Worm (Caenorhabditis elegans) whole organism, L4 larva: ENCODE measurements around the gene puf-11.

Source experiments
- T20F7.1 ChIP-seq: fragments of 200-800 bp; sonication (Bioruptor generic); optimal IDR thresholded peaks from 2 replicates; lab custom pipeline; 2018; ENCODE audit warnings: mild to moderate bottlenecking, missing genetic modification characterization, missing compliant biosample characterization
- T26A8.4 ChIP-seq: fragments of 200-800 bp; sonication (Bioruptor generic); IDR thresholded peaks from 2 replicates; pipeline ENCODE4 v1.3.6; 2022; ENCODE audit warnings: missing genetic modification characterization, missing compliant biosample characterization
- Y48G9A.11 ChIP-seq: fragments of 200-800 bp; sonication (Bioruptor generic); IDR thresholded peaks from 2 replicates; pipeline ENCODE4 v1.3.6; 2022; ENCODE audit warnings: missing genetic modification reagents, missing genetic modification characterization, missing compliant biosample characterization
- aha-1 ChIP-seq: fragments of 150-350 bp; peaks from one replicate; lab custom pipeline; 2014; ENCODE audit warnings: missing biosample characterization, missing genetic modification characterization
- aly-2 ChIP-seq: sonication (generic microtip); optimal IDR thresholded peaks from 2 replicates; lab custom pipeline; 2018; ENCODE audit warnings: missing biosample characterization, missing genetic modification characterization
- attf-4 ChIP-seq: sonication (generic microtip); optimal IDR thresholded peaks from 3 replicates; lab custom pipeline; 2017; ENCODE audit warnings: missing biosample characterization, missing genetic modification characterization
- ceh-44 ChIP-seq: fragments of 200-800 bp; sonication (Bioruptor generic); IDR thresholded peaks from 2 replicates; pipeline ENCODE4 v1.3.6; 2022; ENCODE audit warnings: missing genetic modification reagents, missing genetic modification characterization, missing compliant biosample characterization
- ceh-62 ChIP-seq: sonication (generic microtip); optimal IDR thresholded peaks from 2 replicates; lab custom pipeline; 2017; ENCODE audit warnings: missing biosample characterization, missing genetic modification characterization
- ceh-82 ChIP-seq: sonication (generic microtip); optimal IDR thresholded peaks from 2 replicates; lab custom pipeline; 2017; ENCODE audit warnings: missing biosample characterization, missing genetic modification characterization
- daf-12 ChIP-seq: fragments of 150-350 bp; optimal IDR thresholded peaks from 2 replicates; lab custom pipeline; 2014; ENCODE audit warnings: missing biosample characterization, missing genetic modification reagents, missing genetic modification characterization
- daf-16 ChIP-seq, 3 experiments: sonication (generic microtip); optimal IDR thresholded peaks; 2 replicates each; lab custom pipeline; 2016 to 2017; ENCODE audit warnings: missing genetic modification characterization in 3 of 3, missing genetic modification reagents in 3 of 3, mild to moderate bottlenecking in 2 of 3, missing compliant biosample characterization in 2 of 3, missing biosample characterization in 1 of 3, moderate library complexity in 1 of 3
- dmd-9 ChIP-seq: fragments of 200-800 bp; sonication (Bioruptor generic); IDR thresholded peaks from 2 replicates; pipeline ENCODE4 v1.3.6; 2022; ENCODE audit warnings: missing genetic modification reagents, missing genetic modification characterization, missing compliant biosample characterization
- dpl-1 ChIP-seq: fragments of 150-350 bp; optimal IDR thresholded peaks from 2 replicates; lab custom pipeline; 2014; ENCODE audit warnings: missing biosample characterization, missing genetic modification reagents, missing genetic modification characterization
- dve-1 ChIP-seq: sonication (generic microtip); optimal IDR thresholded peaks from 2 replicates; lab custom pipeline; 2017; ENCODE audit warnings: antibody characterized with exemption, mild to moderate bottlenecking, missing genetic modification characterization, missing compliant biosample characterization; ENCODE audit not compliant: insufficient read depth
- egl-27 ChIP-seq: sonication (generic microtip); optimal IDR thresholded peaks from 3 replicates; lab custom pipeline; 2017; ENCODE audit warnings: missing biosample characterization, missing genetic modification reagents, missing genetic modification characterization
- egl-43 ChIP-seq: fragments of 200-800 bp; sonication (Bioruptor generic); IDR thresholded peaks from 2 replicates; pipeline ENCODE4 v1.3.6; 2022; ENCODE audit warnings: missing genetic modification reagents, missing genetic modification characterization, missing compliant biosample characterization
- gei-8 ChIP-seq: fragments of 200-800 bp; sonication (Bioruptor generic); optimal IDR thresholded peaks from 2 replicates; lab custom pipeline; 2018; ENCODE audit warnings: mild to moderate bottlenecking, missing genetic modification characterization, missing compliant biosample characterization
- hlh-11 ChIP-seq: fragments of 200-800 bp; sonication (Bioruptor generic); optimal IDR thresholded peaks from 2 replicates; lab custom pipeline; 2018; ENCODE audit warnings: mild to moderate bottlenecking, missing genetic modification characterization, missing compliant biosample characterization
- hlh-30 ChIP-seq: sonication (generic microtip); optimal IDR thresholded peaks from 2 replicates; lab custom pipeline; 2017; ENCODE audit warnings: antibody characterized with exemption, mild to moderate bottlenecking, missing genetic modification characterization, missing compliant biosample characterization; ENCODE audit not compliant: insufficient read depth
- hmg-1.1 ChIP-seq: fragments of 200-800 bp; sonication (Bioruptor generic); IDR thresholded peaks from 2 replicates; pipeline ENCODE4 v1.3.6; 2022; ENCODE audit warnings: missing genetic modification reagents, missing genetic modification characterization, missing compliant biosample characterization
- jun-1 ChIP-seq: fragments of 150-350 bp; optimal IDR thresholded peaks from 2 replicates; lab custom pipeline; 2014; ENCODE audit warnings: missing biosample characterization, missing genetic modification reagents, missing genetic modification characterization
- lin-13 ChIP-seq: fragments of 150-350 bp; optimal IDR thresholded peaks from 2 replicates; lab custom pipeline; 2014; ENCODE audit warnings: missing biosample characterization, missing genetic modification reagents, missing genetic modification characterization
- lin-38 ChIP-seq: fragments of 200-800 bp; sonication (Bioruptor generic); IDR thresholded peaks from 2 replicates; pipeline ENCODE4 v1.3.6; 2022; ENCODE audit warnings: missing genetic modification reagents, missing genetic modification characterization, missing compliant biosample characterization
- madf-5 ChIP-seq, 2 experiments: fragments of 200-800 bp; sonication (Bioruptor generic); IDR thresholded peaks; 2 replicates each; pipeline ENCODE4 v1.3.6; 2022; ENCODE audit warnings: missing compliant biosample characterization in 2 of 2, missing genetic modification characterization in 2 of 2
- mdt-29 ChIP-seq: fragments of 200-800 bp; sonication (Bioruptor generic); IDR thresholded peaks from 2 replicates; pipeline ENCODE4 v1.3.6; 2022; ENCODE audit warnings: missing genetic modification reagents, missing genetic modification characterization, missing compliant biosample characterization
- mep-1 ChIP-seq: fragments of 150-350 bp; sonication (generic microtip); optimal IDR thresholded peaks from 3 replicates; lab custom pipeline; 2014; ENCODE audit warnings: missing biosample characterization, missing genetic modification characterization
- mes-2 ChIP-seq: sonication (generic microtip); optimal IDR thresholded peaks from 2 replicates; lab custom pipeline; 2016; ENCODE audit warnings: missing genotype, mild to moderate bottlenecking, missing genetic modification characterization, missing compliant biosample characterization; ENCODE audit not compliant: poor library complexity, severe bottlenecking
- nhr-102 ChIP-seq: sonication (generic microtip); optimal IDR thresholded peaks from 2 replicates; lab custom pipeline; 2016; ENCODE audit warnings: mild to moderate bottlenecking, missing genetic modification characterization, moderate library complexity, missing compliant biosample characterization
- nhr-11 ChIP-seq: fragments of 150-350 bp; optimal IDR thresholded peaks from 2 replicates; lab custom pipeline; 2014; ENCODE audit warnings: missing biosample characterization, missing genetic modification characterization
- nhr-28 ChIP-seq: fragments of 150-350 bp; optimal IDR thresholded peaks from 2 replicates; lab custom pipeline; 2014; ENCODE audit warnings: missing biosample characterization, missing genetic modification characterization
- nhr-41 ChIP-seq: fragments of 200-800 bp; sonication (Bioruptor generic); IDR thresholded peaks from 2 replicates; pipeline ENCODE4 v1.3.6; 2022; ENCODE audit warnings: missing genetic modification reagents, missing genetic modification characterization, missing compliant biosample characterization
- nhr-6 ChIP-seq: fragments of 150-350 bp; optimal IDR thresholded peaks from 2 replicates; lab custom pipeline; 2014; ENCODE audit warnings: missing biosample characterization, missing genetic modification characterization
- saeg-2 ChIP-seq: fragments of 200-800 bp; sonication (Bioruptor generic); IDR thresholded peaks from 2 replicates; pipeline ENCODE4 v1.3.6; 2022; ENCODE audit warnings: missing genetic modification reagents, missing genetic modification characterization, missing compliant biosample characterization
- snpc-1.2 ChIP-seq: fragments of 200-800 bp; sonication (Bioruptor generic); IDR thresholded peaks from 2 replicates; pipeline ENCODE4 v1.3.6; 2022; ENCODE audit warnings: missing genetic modification reagents, missing genetic modification characterization, missing compliant biosample characterization
- unc-62 ChIP-seq, 3 experiments: fragments of 150-350 bp in 1 of 3; sonication (generic microtip); optimal IDR thresholded peaks in 2 of 3; peaks in 1 of 3; 1 replicate in 1 of 3; 2 replicates in 2 of 3; lab custom pipeline; 2014 to 2017; ENCODE audit warnings: missing biosample characterization in 3 of 3, missing genetic modification characterization in 3 of 3, missing genetic modification reagents in 3 of 3, missing genotype in 1 of 3
- zag-1 ChIP-seq: fragments of 150-350 bp; optimal IDR thresholded peaks from 2 replicates; lab custom pipeline; 2014; ENCODE audit warnings: missing biosample characterization, missing genetic modification characterization
- zfp-2 ChIP-seq: sonication (generic microtip); optimal IDR thresholded peaks from 2 replicates; lab custom pipeline; 2016; ENCODE audit warnings: mild to moderate bottlenecking, missing genetic modification characterization, missing compliant biosample characterization
- zip-2 ChIP-seq: fragments of 150-350 bp; optimal IDR thresholded peaks from 2 replicates; lab custom pipeline; 2014; ENCODE audit warnings: missing biosample characterization, missing genetic modification characterization

The puf-11 gene

ce11 chrIV:6442016-6442618 is 20.7 kb downstream of the puf-11 start (continued):
- no peak for TF ChIP-seq dmd-9
- TF ChIP-seq hmg-1.1 (GFP tag; lab: Robert Waterston, UW) = 0 out of 2 replicates have a peak, but pooled peaks have one; percentile 12
- TF ChIP-seq dpl-1 (GFP tag; lab: Kevin White, UChicago) = peak; percentile 14
- TF ChIP-seq lin-13 = no peak
- no peak for TF ChIP-seq ceh-62 (tag; lab: Kevin White, UChicago)
- TF ChIP-seq hlh-30 (tag; lab: Kevin White, UChicago) = peak; percentile 3
- peak; percentile 27; the same call in 1 of the 2 replicates for TF ChIP-seq lin-38 (GFP tag; lab: Robert Waterston, UW)
- TF ChIP-seq nhr-102 (tag; lab: Kevin White, UChicago) = peak; percentile 27
- peak; percentile 83 for TF ChIP-seq hlh-11 (tag; lab: Kevin White, UChicago)
- TF ChIP-seq gei-8 (GFP tag; lab: Kevin White, UChicago) = no peak
- TF ChIP-seq nhr-6 (tag; lab: Kevin White, UChicago) = no peak
- peak; percentile 48 for TF ChIP-seq nhr-28 (tag; lab: Kevin White, UChicago)
- TF ChIP-seq dve-1 (tag; lab: Kevin White, UChicago) = peak; percentile 69
- no peak for TF ChIP-seq attf-4
- TF ChIP-seq T20F7.1 = no peak
- no peak for TF ChIP-seq ceh-44 (GFP tag; lab: Robert Waterston, UW)
- no peak for TF ChIP-seq egl-43
- TF ChIP-seq egl-27 = no peak
- no peak for TF ChIP-seq Y48G9A.11
- TF ChIP-seq jun-1 = no peak
- TF ChIP-seq T26A8.4 = no peak
- TF ChIP-seq daf-16 (GFP tag; optimal IDR thresholded peaks at IDR 0.05; lab: Kevin White, UChicago) = no peak
- peak; percentile 53 for TF ChIP-seq daf-16 (tag; optimal IDR thresholded peaks at IDR 0.05; lab: Kevin White, UChicago)
- TF ChIP-seq zip-2 (tag; lab: Kevin White, UChicago) = no peak
- TF ChIP-seq ceh-82 (tag; lab: Kevin White, UChicago) = no peak
- TF ChIP-seq unc-62 (GFP tag; optimal IDR thresholded peaks at IDR 0.05 in 1 of 2; lab: Kevin White, UChicago) = peak in 1 of 2 experiments; percentile 40
- TF ChIP-seq unc-62 (tag; optimal IDR thresholded peaks at IDR 0.05; lab: Kevin White, UChicago) = no peak

ce11 chrIV:6443018-6443417 is 21.6 kb downstream of the puf-11 start:
- TF ChIP-seq attf-4 (no peak), daf-16 (GFP tag; optimal IDR thresholded peaks at IDR 0.05; lab: Kevin White, UChicago) (no peak), daf-16 (tag; optimal IDR thresholded peaks at IDR 0.05; lab: Kevin White, UChicago) (peak; percentile 79), aha-1 (tag; lab: Kevin White, UChicago) (peak; percentile 6), dve-1 (tag; lab: Kevin White, UChicago) (peak; percentile 23), ceh-44 (GFP tag; lab: Robert Waterston, UW) (no peak), mes-2 (tag; lab: Kevin White, UChicago) (no peak)

- no peak for TF ChIP-seq aly-2 (tag; lab: Kevin White, UChicago)
- no peak for TF ChIP-seq daf-12 (tag; lab: Kevin White, UChicago)
- TF ChIP-seq lin-38 (GFP tag; lab: Robert Waterston, UW) = no peak
- TF ChIP-seq madf-5 (GFP tag; IDR thresholded peaks at IDR 0.05; lab: Robert Waterston, UW) = no peak
- TF ChIP-seq nhr-11 = no peak
- no peak for TF ChIP-seq nhr-41 (GFP tag; lab: Robert Waterston, UW)
- no peak for TF ChIP-seq lin-13
- TF ChIP-seq saeg-2 = no peak
- TF ChIP-seq, all 104 proteins: peak for 0
These were observed 36.1 kb downstream of the puf-11 start, which contains the start of gene lgc-10 for ce11 chrIV:6457472-6457871. Gene lgc-10, minus strand, starts transcription at chrIV:6457572.

- TF ChIP-seq mdt-29 (GFP tag; lab: Robert Waterston, UW) (no peak), mep-1 (tag; lab: Kevin White, UChicago) (no peak), ceh-82 (tag; lab: Kevin White, UChicago) (no peak), egl-43 (no peak), snpc-1.2 (GFP tag; lab: Robert Waterston, UW) (peak; percentile 87), zfp-2 (no peak), zag-1 (tag; lab: Kevin White, UChicago) (no peak)
- TF ChIP-seq, all 104 proteins: peak for 1
These were observed 39.2 kb downstream of the puf-11 start for ce11 chrIV:6460596-6460995.
